Worm (Caenorhabditis elegans) whole organism, L4 larva: ENCODE data around the gene F36A4.4.

Experiments
- egl-27 ChIP-seq: sonication (generic microtip); optimal IDR thresholded peaks from 3 replicates; lab custom pipeline; 2017; ENCODE audit warnings: missing biosample characterization, missing genetic modification reagents, missing genetic modification characterization
- hlh-30 ChIP-seq: sonication (generic microtip); optimal IDR thresholded peaks from 2 replicates; lab custom pipeline; 2017; ENCODE audit warnings: antibody characterized with exemption, mild to moderate bottlenecking, missing genetic modification characterization, missing compliant biosample characterization; ENCODE audit not compliant: insufficient read depth
- mdt-29 ChIP-seq: fragments of 200-800 bp; sonication (Bioruptor generic); IDR thresholded peaks from 2 replicates; pipeline ENCODE4 v1.3.6; 2022; ENCODE audit warnings: missing genetic modification reagents, missing genetic modification characterization, missing compliant biosample characterization
- nhr-41 ChIP-seq: fragments of 200-800 bp; sonication (Bioruptor generic); IDR thresholded peaks from 2 replicates; pipeline ENCODE4 v1.3.6; 2022; ENCODE audit warnings: missing genetic modification reagents, missing genetic modification characterization, missing compliant biosample characterization
- skn-1 ChIP-seq: fragments of 150-350 bp; optimal IDR thresholded peaks from 2 replicates; lab custom pipeline; 2014; ENCODE audit warnings: missing biosample characterization, missing genetic modification characterization
- unc-39 ChIP-seq: sonication (generic microtip); optimal IDR thresholded peaks from 2 replicates; lab custom pipeline; 2017; ENCODE audit warnings: missing biosample characterization, missing genetic modification characterization
- unc-62 ChIP-seq, 3 experiments: fragments of 150-350 bp in 1 of 3; sonication (generic microtip); optimal IDR thresholded peaks in 2 of 3; peaks in 1 of 3; 1 replicate in 1 of 3; 2 replicates in 2 of 3; lab custom pipeline; 2014 to 2017; ENCODE audit warnings: missing biosample characterization in 3 of 3, missing genetic modification characterization in 3 of 3, missing genetic modification reagents in 3 of 3, missing genotype in 1 of 3
- ztf-7 ChIP-seq: fragments of 150-350 bp; optimal IDR thresholded peaks from 2 replicates; lab custom pipeline; 2014; ENCODE audit warnings: missing biosample characterization, missing genetic modification characterization

DNA sequence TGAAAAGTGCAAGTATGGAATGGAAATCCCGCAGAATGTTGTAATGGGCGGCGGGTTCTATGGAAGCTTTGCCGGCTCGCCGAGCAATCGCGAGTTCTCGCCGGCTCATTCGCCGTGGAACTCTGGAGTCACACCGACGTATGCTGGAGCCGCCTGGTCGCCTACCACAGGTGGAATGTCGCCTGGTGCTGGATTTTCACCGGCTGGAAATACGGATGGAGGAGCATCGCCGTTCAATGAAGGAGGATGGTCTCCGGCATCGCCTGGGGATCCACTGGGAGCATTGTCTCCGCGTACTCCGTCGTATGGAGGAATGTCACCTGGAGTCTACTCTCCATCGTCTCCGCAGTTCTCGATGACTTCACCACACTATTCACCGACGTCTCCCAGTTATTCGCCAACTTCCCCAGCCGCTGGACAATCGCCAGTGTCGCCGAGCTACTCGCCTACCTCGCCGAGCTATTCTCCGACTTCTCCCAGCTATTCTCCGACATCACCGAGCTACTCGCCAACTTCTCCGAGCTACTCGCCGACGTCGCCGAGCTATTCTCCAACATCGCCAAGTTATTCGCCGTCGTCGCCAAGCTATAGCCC is 12.3 kb upstream of the F36A4.4 start:
- TF ChIP-seq unc-62 (GFP tag; optimal IDR thresholded peaks at IDR 0.05 in 1 of 2; lab: Kevin White, UChicago) (no peak), unc-62 (tag; optimal IDR thresholded peaks at IDR 0.05; lab: Kevin White, UChicago) (no peak), hlh-30 (no peak), egl-27 (tag; lab: Kevin White, UChicago) (no peak), unc-39 (tag; lab: Kevin White, UChicago) (no peak), skn-1 (no peak), nhr-41 (GFP tag; lab: Robert Waterston, UW) (no peak), ztf-7 (tag; lab: Kevin White, UChicago) (no peak), mdt-29 (GFP tag; lab: Robert Waterston, UW) (no peak)
